Fruit fly (Drosophila melanogaster): ENCODE measurements around the gene Idgf1.

dm6 chr2L:16492617-16493203 is 47.6 kb downstream of the Idgf1 start:
- TF ChIP-seq Hr38 (GFP tag; optimal IDR thresholded peaks at IDR 0.05): no peak
- peak; percentile 65 for TF ChIP-seq CG11762 (GFP tag; optimal IDR thresholded peaks at IDR 0.05; ENCODE audit: insufficient read depth)
- peak; percentile 81 for TF ChIP-seq Ets21C (GFP tag; optimal IDR thresholded peaks at IDR 0.05)
- peak; percentile 84 for TF ChIP-seq net (GFP tag; optimal IDR thresholded peaks at IDR 0.05)
- peak; percentile 92 for TF ChIP-seq CG3032 (tag; optimal IDR thresholded peaks at IDR 0.05)
- TF ChIP-seq CG7368 (GFP tag; optimal IDR thresholded peaks at IDR 0.05): peak; percentile 80
- peak; percentile 85 for TF ChIP-seq CG6792 (GFP tag; optimal IDR thresholded peaks at IDR 0.05)
- peak; percentile 92 for TF ChIP-seq Ets96B (tag; optimal IDR thresholded peaks at IDR 0.05)
- peak; percentile 90 for TF ChIP-seq lz (GFP tag; optimal IDR thresholded peaks at IDR 0.05)
- peak; percentile 89 for TF ChIP-seq Hr4 (GFP tag; optimal IDR thresholded peaks at IDR 0.05)
- TF ChIP-seq OdsH (GFP tag; optimal IDR thresholded peaks at IDR 0.05): peak; percentile 89
